Worm (Caenorhabditis elegans) whole organism, late embryonic: Measurements from ENCODE around the gene ZK662.6.

Source experiments
- K02D7.2 ChIP-seq: sonication (generic microtip); optimal IDR thresholded peaks from 2 replicates; lab custom pipeline; 2017; ENCODE audit warnings: mild to moderate bottlenecking, missing genetic modification characterization, missing compliant biosample characterization
- ama-1 ChIP-seq: fragments of 150-350 bp; optimal IDR thresholded peaks from 2 replicates; lab custom pipeline; 2014
- ceh-31 ChIP-seq: sonication (generic microtip); optimal IDR thresholded peaks from 2 replicates; lab custom pipeline; 2016; ENCODE audit warnings: missing genetic modification characterization, missing compliant biosample characterization
- npax-4 ChIP-seq: sonication (generic microtip); optimal IDR thresholded peaks from 2 replicates; lab custom pipeline; 2016; ENCODE audit warnings: missing genetic modification characterization, missing compliant biosample characterization
- pha-4 ChIP-seq: fragments of 150-350 bp; optimal IDR thresholded peaks from 2 replicates; lab custom pipeline; 2018; ENCODE audit warnings: missing biosample characterization, missing genetic modification reagents, missing genetic modification characterization

ce11 chrX:15741852-15742251 lies 23.4 kb downstream of the ZK662.6 start:
- TF ChIP-seq K02D7.2 (tag; lab: Kevin White, UChicago) (peak; percentile 86), npax-4 (peak; percentile 77), pha-4 (tag; lab: Kevin White, UChicago) (no peak), ama-1 (lab: Kevin White, UChicago) (no peak), ceh-31 (tag; lab: Kevin White, UChicago) (peak; percentile 81)
